Worm (Caenorhabditis elegans): ENCODE data around the gene ZK666.15.

DNA sequence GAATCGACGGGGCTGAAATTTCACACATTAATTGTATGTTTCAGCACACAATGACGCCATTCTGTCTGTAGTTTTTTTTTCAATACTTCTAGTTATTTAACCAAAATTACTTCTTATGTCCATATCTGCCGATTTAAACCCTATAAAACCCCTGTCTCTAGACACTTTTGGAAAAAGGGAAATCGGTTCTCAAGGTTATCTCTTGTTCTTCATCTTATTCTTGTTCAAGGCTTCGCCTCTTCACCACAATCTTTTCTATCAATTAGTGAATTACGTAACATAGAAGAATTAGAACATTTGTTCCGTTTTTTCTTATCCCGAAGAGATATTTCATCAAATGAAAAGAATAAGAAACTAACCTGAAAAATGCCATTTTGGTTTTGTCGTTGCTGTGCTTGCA lies 13.8 kb downstream of the ZK666.15 start:
- TF ChIP-seq ref-1 (GFP tag; conservative IDR thresholded peaks at IDR 0.05) (no peak), ztf-23 (GFP tag; IDR thresholded peaks at IDR 0.05) (no peak), klf-2 (GFP tag; conservative IDR thresholded peaks at IDR 0.05) (no peak), flt-1 (GFP tag; IDR thresholded peaks at IDR 0.05) (no peak), tab-1 (GFP tag; IDR thresholded peaks at IDR 0.05) (no peak), ztf-29 (GFP tag; IDR thresholded peaks at IDR 0.05) (no peak), T22C8.4 (GFP tag; IDR thresholded peaks at IDR 0.05) (no peak), cog-1 (tag; optimal IDR thresholded peaks at IDR 0.05) (no peak), med-1 (GFP tag; optimal IDR thresholded peaks at IDR 0.05; ENCODE audit: insufficient read depth) (no peak)

All from whole organism, midembryonic.